Worm (Caenorhabditis elegans) whole organism, young adult: ENCODE data around the gene xrn-1.

Experiments used
- C06A6.2 ChIP-seq: fragments of 200-800 bp; sonication (Bioruptor generic); conservative IDR thresholded peaks from 2 replicates; pipeline ENCODE4 v1.3.6; 2022; ENCODE audit warnings: missing genetic modification characterization, missing compliant biosample characterization
- F22D6.2 ChIP-seq: sonication (generic microtip); optimal IDR thresholded peaks from 2 replicates; lab custom pipeline; 2016; ENCODE audit warnings: mild to moderate bottlenecking, missing genetic modification characterization, missing compliant biosample characterization
- F23B12.7 ChIP-seq: sonication (generic microtip); optimal IDR thresholded peaks from 2 replicates; lab custom pipeline; 2017; ENCODE audit warnings: missing genetic modification characterization, mild to moderate bottlenecking, missing compliant biosample characterization, antibody characterized with exemption, moderate library complexity; ENCODE audit not compliant: insufficient read depth
- ama-1 ChIP-seq, 3 experiments: fragments of 150-350 bp in 1 of 3; sonication (generic microtip) in 2 of 3; optimal IDR thresholded peaks; 2 replicates each; lab custom pipeline; 2014 to 2018; ENCODE audit warnings: missing biosample characterization in 2 of 3, missing genetic modification characterization in 2 of 3, missing genetic modification reagents in 2 of 3
- attf-3 ChIP-seq: fragments of 200-800 bp; sonication (Bioruptor generic); conservative IDR thresholded peaks from 2 replicates; pipeline ENCODE4 v1.3.6; 2022; ENCODE audit warnings: missing genetic modification reagents, missing genetic modification characterization, missing compliant biosample characterization
- ceh-40 ChIP-seq: fragments of 200-800 bp; sonication (Bioruptor generic); IDR thresholded peaks from 2 replicates; pipeline ENCODE4 v1.3.6; 2022; ENCODE audit warnings: missing genetic modification characterization, missing compliant biosample characterization
- mes-4 ChIP-seq: sonication (generic microtip); optimal IDR thresholded peaks from 2 replicates; lab custom pipeline; 2016; ENCODE audit warnings: missing genotype, missing genetic modification characterization, missing compliant biosample characterization
- rec-8 ChIP-seq, 2 experiments: sonication (generic microtip); optimal IDR thresholded peaks; 2 replicates each; lab custom pipeline; 2016; ENCODE audit warnings: mild to moderate bottlenecking in 2 of 2, missing genetic modification characterization in 2 of 2, missing genetic modification reagents in 2 of 2, missing genotype in 2 of 2, missing biosample characterization in 1 of 2, missing compliant biosample characterization in 1 of 2, moderate library complexity in 1 of 2
- sptf-2 ChIP-seq: fragments of 200-800 bp; sonication (Bioruptor generic); optimal IDR thresholded peaks from 2 replicates; lab custom pipeline; 2018; ENCODE audit warnings: mild to moderate bottlenecking, missing genetic modification characterization, missing compliant biosample characterization
- unc-130 ChIP-seq: sonication (generic microtip); optimal IDR thresholded peaks from 2 replicates; lab custom pipeline; 2016; ENCODE audit warnings: missing genetic modification reagents, missing genetic modification characterization, missing compliant biosample characterization

- TF ChIP-seq attf-3 (GFP tag; lab: Robert Waterston, UW) (no peak), sptf-2 (GFP tag; lab: Kevin White, UChicago) (no peak), unc-130 (GFP tag; lab: Kevin White, UChicago) (no peak), ama-1 (optimal IDR thresholded peaks at IDR 0.05; lab: Kevin White, UChicago) (no peak), ama-1 (GFP tag; optimal IDR thresholded peaks at IDR 0.05; lab: Kevin White, UChicago) (no peak), ceh-40 (GFP tag; lab: Robert Waterston, UW) (no peak), F23B12.7 (tag; lab: Kevin White, UChicago) (no peak), C06A6.2 (GFP tag; lab: Robert Waterston, UW) (no peak), rec-8 (tag; optimal IDR thresholded peaks at IDR 0.05; lab: Kevin White, UChicago) (no peak), F22D6.2 (no peak), mes-4 (tag; lab: Kevin White, UChicago) (no peak)
Observed at ce11 chrII:14102112-14102511, 33.4 kb downstream of the xrn-1 start.
